Worm (Caenorhabditis elegans): ENCODE measurements around the gene ccg-1.

DNA sequence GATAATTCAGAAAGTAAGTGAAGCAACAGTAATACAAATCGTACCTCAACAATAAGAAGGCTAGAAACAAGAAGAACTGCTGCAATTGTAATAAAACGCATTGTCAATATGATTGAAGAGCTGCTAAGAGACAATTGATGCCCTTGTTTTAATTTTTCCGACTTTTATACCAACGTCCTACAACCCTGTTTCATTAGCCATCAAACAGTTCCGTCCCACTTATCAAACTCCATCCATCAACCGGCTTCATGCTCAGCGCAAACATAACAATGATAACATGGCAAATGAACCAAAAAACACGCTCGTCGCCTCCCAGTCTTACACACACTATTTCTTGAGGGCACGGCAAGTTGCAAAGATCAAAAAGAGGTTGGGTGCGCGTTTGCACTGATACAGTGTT, 15.6 kb upstream of the ccg-1 start, which contains the start of gene pqn-90:
- no peak for TF ChIP-seq ztf-11 (tag; optimal IDR thresholded peaks at IDR 0.05)
- no peak for TF ChIP-seq unc-39 (tag; optimal IDR thresholded peaks at IDR 0.05)
- no peak for TF ChIP-seq unc-130 (GFP tag; optimal IDR thresholded peaks at IDR 0.05)
- no peak for TF ChIP-seq F26F4.8 (GFP tag; conservative IDR thresholded peaks at IDR 0.05)
- TF ChIP-seq nhr-6 (tag; optimal IDR thresholded peaks at IDR 0.05), result no peak
- TF ChIP-seq fos-1 (tag; optimal IDR thresholded peaks at IDR 0.05), result no peak
- TF ChIP-seq T20F7.1 (GFP tag; optimal IDR thresholded peaks at IDR 0.05), result no peak
- no peak for TF ChIP-seq nhr-11 (tag; optimal IDR thresholded peaks at IDR 0.05)
- TF ChIP-seq ceh-82 (tag; optimal IDR thresholded peaks at IDR 0.05), result no peak
- no peak for TF ChIP-seq madf-5 (GFP tag; IDR thresholded peaks at IDR 0.05)
- no peak for TF ChIP-seq snpc-4 (tag; optimal IDR thresholded peaks at IDR 0.05)
- TF ChIP-seq egl-27 (tag; optimal IDR thresholded peaks at IDR 0.05), result no peak
- TF ChIP-seq lin-29 (GFP tag; IDR thresholded peaks at IDR 0.05), result no peak
- no peak for TF ChIP-seq nhr-28 (tag; optimal IDR thresholded peaks at IDR 0.05)

All from whole organism, L4 larva.